Worm (Caenorhabditis elegans): ENCODE results near the gene fars-2.

ce11 chrV:19897982-19898381 is 9.3 kb downstream of the fars-2 start:
- TF ChIP-seq unc-39 (tag; optimal IDR thresholded peaks at IDR 0.05) (no peak), snpc-4 (tag; optimal IDR thresholded peaks at IDR 0.05) (no peak), lin-32 (GFP tag; optimal IDR thresholded peaks at IDR 0.05) (no peak), nhr-2 (tag; optimal IDR thresholded peaks at IDR 0.05) (no peak), lsy-2 (tag; optimal IDR thresholded peaks at IDR 0.05) (no peak), nhr-237 (tag; optimal IDR thresholded peaks at IDR 0.05) (no peak), nhr-76 (tag; optimal IDR thresholded peaks at IDR 0.05) (no peak), pha-4 (tag; optimal IDR thresholded peaks at IDR 0.05) (no peak), nhr-12 (tag; optimal IDR thresholded peaks at IDR 0.05) (no peak), zip-8 (tag; optimal IDR thresholded peaks at IDR 0.05) (no peak), M03D4.4 (tag; optimal IDR thresholded peaks at IDR 0.05) (no peak), ham-2 (GFP tag; optimal IDR thresholded peaks at IDR 0.05) (no peak), mls-2 (tag; optimal IDR thresholded peaks at IDR 0.05) (no peak), ztf-11 (tag; optimal IDR thresholded peaks at IDR 0.05) (no peak)
